Fruit fly (Drosophila melanogaster) whole organism, pupa: ENCODE measurements around the gene Clamp.

Experiments used
- CG10348 ChIP-seq: fragments of 200-800 bp; sonication (Bioruptor generic); IDR thresholded peaks from 2 replicates; pipeline ENCODE4 v1.3.6; 2022; ENCODE audit warnings: missing biosample characterization, missing genetic modification characterization
- CG12605 ChIP-seq: fragments of 200-800 bp; sonication (Bioruptor generic); IDR thresholded peaks from 2 replicates; pipeline ENCODE4 v1.3.6; 2022; ENCODE audit warnings: missing biosample characterization, missing genetic modification characterization
- CG14655 ChIP-seq: fragments of 200-800 bp; sonication (Bioruptor generic); optimal IDR thresholded peaks from 3 replicates; lab custom pipeline; 2017; ENCODE audit warnings: mild to moderate bottlenecking, missing biosample characterization, missing genetic modification reagents, missing genetic modification characterization
- CG15710 ChIP-seq: fragments of 200-800 bp; sonication (Bioruptor generic); optimal IDR thresholded peaks from 2 replicates; lab custom pipeline; 2018; ENCODE audit warnings: missing biosample characterization, mild to moderate bottlenecking, missing genetic modification characterization, moderate library complexity
- CG17806 ChIP-seq: fragments of 200-800 bp; sonication (Bioruptor generic); optimal IDR thresholded peaks from 2 replicates; lab custom pipeline; 2018; ENCODE audit warnings: missing biosample characterization, mild to moderate bottlenecking, missing genetic modification characterization, moderate library complexity
- CG32121 ChIP-seq: fragments of 200-800 bp; sonication (Bioruptor generic); IDR thresholded peaks from 2 replicates; pipeline ENCODE4 v1.3.6; 2022; ENCODE audit warnings: missing biosample characterization, missing genetic modification characterization
- CG34367 ChIP-seq: fragments of 200-800 bp; sonication (Bioruptor generic); optimal IDR thresholded peaks from 2 replicates; lab custom pipeline; 2018; ENCODE audit warnings: missing biosample characterization, mild to moderate bottlenecking, missing genetic modification characterization
- CG4496 ChIP-seq: fragments of 200-800 bp; sonication (Bioruptor generic); IDR thresholded peaks from 3 replicates; pipeline ENCODE4 v1.3.6; 2022; ENCODE audit warnings: missing biosample characterization, missing genetic modification characterization
- CG8159 ChIP-seq: fragments of 200-800 bp; sonication (Bioruptor generic); optimal IDR thresholded peaks from 3 replicates; lab custom pipeline; 2018; ENCODE audit warnings: missing biosample characterization, mild to moderate bottlenecking, missing genetic modification characterization, moderate library complexity
- CG8301 ChIP-seq: fragments of 200-800 bp; sonication (Bioruptor generic); optimal IDR thresholded peaks from 2 replicates; lab custom pipeline; 2018; ENCODE audit warnings: missing biosample characterization, mild to moderate bottlenecking, missing genetic modification characterization
- CG9948 ChIP-seq: fragments of 200-800 bp; sonication (Bioruptor generic); optimal IDR thresholded peaks from 2 replicates; lab custom pipeline; 2018; ENCODE audit warnings: missing biosample characterization, mild to moderate bottlenecking, missing genetic modification characterization, moderate library complexity
- D1 ChIP-seq: fragments of 200-800 bp; sonication (Bioruptor generic); optimal IDR thresholded peaks from 2 replicates; lab custom pipeline; 2018; ENCODE audit warnings: missing biosample characterization, mild to moderate bottlenecking, missing genetic modification characterization, moderate library complexity
- EcR ChIP-seq: fragments of 200-800 bp; sonication (Bioruptor generic); optimal IDR thresholded peaks from 3 replicates; lab custom pipeline; 2019; ENCODE audit warnings: missing biosample characterization, missing genetic modification characterization, mild to moderate bottlenecking, moderate library complexity, missing genetic modification reagents
- Ets98B ChIP-seq: fragments of 200-800 bp; sonication (Bioruptor generic); IDR thresholded peaks from 2 replicates; pipeline ENCODE4 v1.3.6; 2022; ENCODE audit warnings: missing biosample characterization, missing genetic modification characterization
- Pif1A ChIP-seq: fragments of 200-800 bp; sonication (Bioruptor generic); optimal IDR thresholded peaks from 3 replicates; lab custom pipeline; 2016; ENCODE audit warnings: missing biosample characterization, missing genetic modification characterization
- Pif1B ChIP-seq: fragments of 200-800 bp; sonication (Bioruptor generic); optimal IDR thresholded peaks from 3 replicates; lab custom pipeline; 2016; ENCODE audit warnings: missing biosample characterization, missing genetic modification characterization
- Snoo ChIP-seq: fragments of 200-800 bp; sonication (Bioruptor generic); optimal IDR thresholded peaks from 3 replicates; lab custom pipeline; 2017; ENCODE audit warnings: missing biosample characterization, mild to moderate bottlenecking, missing genetic modification characterization, inconsistent platforms
- fd96Ca ChIP-seq: fragments of 200-800 bp; sonication (Bioruptor generic); IDR thresholded peaks from 3 replicates; pipeline ENCODE4 v1.3.6; 2022; ENCODE audit warnings: missing biosample characterization, missing genetic modification characterization
- gl ChIP-seq: fragments of 200-800 bp; sonication (Bioruptor generic); optimal IDR thresholded peaks from 2 replicates; lab custom pipeline; 2018; ENCODE audit warnings: missing biosample characterization, mild to moderate bottlenecking, missing genetic modification characterization
- rn ChIP-seq: fragments of 200-800 bp; sonication (Bioruptor generic); IDR thresholded peaks from 2 replicates; pipeline ENCODE4 v1.3.6; 2022; ENCODE audit warnings: missing biosample characterization, missing genetic modification characterization

Gene Clamp

dm6 chr2L:22134091-22134730, 34.7 kb downstream of the Clamp start:
- no peak for TF ChIP-seq fd96Ca
- peak; percentile 12 for TF ChIP-seq Pif1B
- TF ChIP-seq CG17806 (tag; lab: Kevin White, UChicago), result no peak
- no peak for TF ChIP-seq Snoo
- TF ChIP-seq EcR (GFP tag; lab: Kevin White, UChicago), result peak; percentile 57

- TF ChIP-seq gl (tag; lab: Kevin White, UChicago) (no peak), CG17806 (tag; lab: Kevin White, UChicago) (no peak)
Measured at dm6 chr2L:22132984-22133383, 36.0 kb downstream of the Clamp start.

dm6 chr2L:22131171-22131675, 37.7 kb downstream of the Clamp start, which contains the start of gene CG42748:
TSS of gene CG42748 (plus strand) at chr2L:22131221.
- no peak for TF ChIP-seq CG15710 (tag; lab: Kevin White, UChicago)
- no peak for TF ChIP-seq CG9948 (tag; lab: Kevin White, UChicago)
- TF ChIP-seq CG14655 (GFP tag; lab: Kevin White, UChicago), result no peak
- TF ChIP-seq D1 (tag; lab: Kevin White, UChicago), result no peak
- no peak for TF ChIP-seq CG4496
- no peak for TF ChIP-seq fd96Ca
- no peak for TF ChIP-seq CG10348 (GFP tag; lab: Robert Waterston, UW)

- TF ChIP-seq CG9948 (tag; lab: Kevin White, UChicago) (no peak), CG15710 (tag; lab: Kevin White, UChicago) (peak; percentile 1), rn (GFP tag; lab: Robert Waterston, UW) (no peak), CG34367 (tag; lab: Kevin White, UChicago) (peak; percentile 4), Snoo (no peak), CG8301 (tag; lab: Kevin White, UChicago) (no peak), gl (tag; lab: Kevin White, UChicago) (no peak)
Measured at dm6 chr2L:22129581-22130300, 39.2 kb downstream of the Clamp start, which contains the start of gene CycK. TSS of gene CycK (minus strand) at chr2L:22130142.

- TF ChIP-seq Snoo, result no peak
- TF ChIP-seq CG4496, result no peak
- TF ChIP-seq CG12605 (GFP tag; lab: Robert Waterston, UW), result no peak
- no peak for TF ChIP-seq CG32121 (GFP tag; lab: Robert Waterston, UW)
- TF ChIP-seq CG8159 (tag; lab: Kevin White, UChicago), result peak; percentile 13
- 0 out of 2 replicates have a peak, but pooled peaks have one; percentile 12 for TF ChIP-seq rn (GFP tag; lab: Robert Waterston, UW)
- TF ChIP-seq, all 21 proteins: peak for 2
Measured at dm6 chr2L:22121651-22122165, 47.2 kb downstream of the Clamp start.

- TF ChIP-seq Ets98B (GFP tag; lab: Robert Waterston, UW) (no peak), Pif1A (GFP tag; lab: Kevin White, UChicago) (peak; percentile 14)
- TF ChIP-seq, all 21 proteins: peak for 1
Measured at dm6 chr2L:22120871-22121388, 48.0 kb downstream of the Clamp start, which contains the start of gene CG3651. TSS of gene CG3651 (plus strand) at chr2L:22121338.
